Fruit fly (Drosophila melanogaster) ovary, adult (tissue): ENCODE results near the gene CG33666.
"Not testable (repeated sequence)": the region's sequence is repeated elsewhere in the genome, so short reads cannot be mapped to it uniquely, and the experiment has no call there.

Experiments used
- CG17801 ChIP-seq: fragments of 200-800 bp; optimal IDR thresholded peaks from 2 replicates; lab custom pipeline; 2019; ENCODE audit warnings: missing biosample characterization, mild to moderate bottlenecking, missing genetic modification characterization, moderate library complexity; ENCODE audit not compliant: partially characterized antibody

The CG33666 gene

dm6 chrX:6476867-6477266 is at the start of gene CG33666:
Gene CG33666, minus strand, starts transcription at chrX:6476967.
- not testable (repeated sequence) for TF ChIP-seq CG17801

DNA sequence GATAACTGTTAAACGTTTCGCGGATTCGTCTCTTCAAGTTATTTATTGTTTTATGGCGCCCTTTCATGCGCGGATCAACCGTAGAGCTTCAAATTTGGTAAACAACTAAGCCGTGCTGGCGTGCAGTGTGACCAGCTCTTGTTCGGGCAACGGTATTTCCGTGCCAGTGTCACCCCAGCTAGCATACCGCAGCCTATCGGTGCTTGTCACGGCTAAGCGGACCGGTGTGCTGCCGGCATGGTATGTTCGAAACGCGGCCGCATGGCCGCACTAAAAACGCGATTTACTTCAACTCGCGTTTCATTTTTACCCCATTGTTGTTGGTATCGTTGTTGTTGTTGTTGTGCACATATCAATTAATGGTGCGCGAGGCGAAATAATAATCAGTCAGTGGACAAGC is 47.5 kb upstream of the CG33666 start, which contains the start of the genes CG42340 and CG3918:
TSS of gene CG42340 (minus strand) at position 107 of the 400 bp plus-strand sequence.
TSS of gene CG3918 (plus strand) at position 248 of the 400 bp plus-strand sequence.
- TF ChIP-seq CG17801 = no peak

DNA sequence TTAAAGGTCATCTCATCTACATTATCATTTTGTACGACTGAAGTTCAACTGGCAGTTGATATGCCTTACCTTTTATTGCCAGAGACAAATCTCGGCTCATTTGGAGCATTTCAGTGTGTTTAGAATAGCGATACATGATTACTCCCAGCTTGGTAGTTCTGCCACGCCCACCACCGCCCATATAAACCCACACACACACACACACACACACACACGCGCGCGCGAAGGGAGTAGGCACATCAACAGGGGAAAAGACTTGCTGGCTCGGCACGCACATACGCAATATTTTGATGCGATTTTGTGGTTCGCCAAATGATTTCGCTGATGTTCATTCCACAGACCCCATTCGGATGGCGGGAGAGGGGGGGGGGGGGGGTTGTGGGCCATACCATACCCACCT is 36.4 kb upstream of the CG33666 start:
- no peak for TF ChIP-seq CG17801

DNA sequence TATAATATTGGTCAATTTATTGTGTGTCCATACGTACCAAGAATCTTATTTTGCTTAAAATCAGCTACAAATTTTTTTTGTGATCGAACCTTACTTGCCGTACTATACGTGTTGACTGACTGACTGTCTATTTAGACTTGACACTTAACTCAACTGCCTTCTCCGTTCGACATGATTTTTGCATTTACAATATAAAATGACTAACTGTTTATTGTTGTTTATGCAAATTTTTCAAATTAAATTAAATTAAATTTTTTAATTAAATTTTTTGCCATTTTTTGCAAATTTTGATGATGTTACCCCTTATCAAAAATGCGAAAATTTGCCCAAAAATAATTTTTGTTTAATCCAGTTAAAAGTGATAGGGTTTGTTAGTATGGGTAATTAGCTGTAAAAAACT is 2.0 kb upstream of the CG33666 start, which contains the start of gene CG33665:
TSS of gene CG33665 (minus strand) at position 101 of the 400 bp plus-strand sequence.
- not testable (repeated sequence) for TF ChIP-seq CG17801

DNA sequence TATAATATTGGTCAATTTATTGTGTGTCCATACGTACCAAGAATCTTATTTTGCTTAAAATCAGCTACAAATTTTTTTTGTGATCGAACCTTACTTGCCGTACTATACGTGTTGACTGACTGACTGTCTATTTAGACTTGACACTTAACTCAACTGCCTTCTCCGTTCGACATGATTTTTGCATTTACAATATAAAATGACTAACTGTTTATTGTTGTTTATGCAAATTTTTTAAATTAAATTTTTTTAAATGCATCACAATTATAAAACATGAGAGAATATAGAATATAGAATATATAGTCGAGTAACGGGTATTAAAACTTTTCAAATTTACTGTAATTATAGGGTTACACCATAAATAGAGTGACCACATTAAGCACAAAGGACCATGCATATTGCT is 4.5 kb downstream of the CG33666 start, which contains the start of gene CG33667:
TSS of gene CG33667 (minus strand) at position 101 of the 400 bp plus-strand sequence.
- TF ChIP-seq CG17801 = not testable (repeated sequence)

- TF ChIP-seq CG17801 = no peak
Observed at dm6 chrX:6457888-6458287, 18.9 kb downstream of the CG33666 start.

- TF ChIP-seq CG17801 = no peak
Observed at dm6 chrX:6439495-6439894, 37.3 kb downstream of the CG33666 start.
